Worm (Caenorhabditis elegans) whole organism, L2 larva: ENCODE data around the gene srh-141.

Experiments used
- lin-13 ChIP-seq: fragments of 150-350 bp; optimal IDR thresholded peaks from 2 replicates; lab custom pipeline; 2014; ENCODE audit warnings: missing biosample characterization, missing genetic modification reagents, missing genetic modification characterization
- lin-39 ChIP-seq: fragments of 150-350 bp; optimal IDR thresholded peaks from 2 replicates; lab custom pipeline; 2014; ENCODE audit warnings: missing biosample characterization, missing genetic modification reagents, missing genetic modification characterization
- nhr-11 ChIP-seq: fragments of 150-350 bp; optimal IDR thresholded peaks from 2 replicates; lab custom pipeline; 2014; ENCODE audit warnings: missing biosample characterization, missing genetic modification characterization
- sem-4 ChIP-seq: fragments of 150-350 bp; optimal IDR thresholded peaks from 2 replicates; lab custom pipeline; 2014; ENCODE audit warnings: missing biosample characterization, missing genetic modification reagents, missing genetic modification characterization
- snpc-4 ChIP-seq: fragments of 150-350 bp; optimal IDR thresholded peaks from 2 replicates; lab custom pipeline; 2014; ENCODE audit warnings: missing biosample characterization, missing genetic modification characterization
- unc-62 ChIP-seq: fragments of 150-350 bp; optimal IDR thresholded peaks from 2 replicates; lab custom pipeline; 2014; ENCODE audit warnings: missing biosample characterization, missing genetic modification reagents, missing genetic modification characterization
- ztf-4 ChIP-seq: fragments of 150-350 bp; optimal IDR thresholded peaks from 2 replicates; lab custom pipeline; 2014; ENCODE audit warnings: missing biosample characterization, missing genetic modification characterization

DNA sequence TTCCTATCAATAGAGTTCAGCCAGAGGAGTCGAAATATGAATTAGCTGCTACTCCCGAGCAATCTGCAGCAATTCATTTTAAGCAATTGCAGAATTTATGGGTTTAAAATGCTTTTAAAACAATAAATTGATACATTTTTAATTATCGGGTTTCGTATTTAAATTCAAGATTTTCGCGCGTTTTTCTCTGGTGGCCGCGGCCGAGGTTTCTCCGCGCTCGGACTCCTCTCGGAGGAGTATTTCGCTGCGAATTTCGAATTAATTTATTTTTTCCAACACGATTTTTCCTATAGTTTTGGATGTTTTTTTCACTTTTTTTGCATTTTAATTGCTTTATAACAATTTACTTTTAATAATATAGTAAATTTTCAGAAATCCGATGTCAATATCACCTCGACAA, 42.2 kb upstream of the srh-141 start, which contains the start of gene F13A7.14:
- peak; percentile 28 for TF ChIP-seq ztf-4 (tag; lab: Kevin White, UChicago)
- TF ChIP-seq nhr-11 (tag; lab: Kevin White, UChicago): no peak
- TF ChIP-seq lin-13 (GFP tag; lab: Kevin White, UChicago): peak; percentile 79
- no peak for TF ChIP-seq snpc-4 (tag; lab: Kevin White, UChicago)
- no peak for TF ChIP-seq unc-62 (GFP tag; lab: Kevin White, UChicago)
- no peak for TF ChIP-seq lin-39 (tag; lab: Kevin White, UChicago)
- TF ChIP-seq sem-4 (tag; lab: Kevin White, UChicago): peak; percentile 58
